Fruit fly (Drosophila melanogaster): ENCODE results near the gene santa-maria.

Gene santa-maria

dm6 chr2L:7433957-7434736 is 16.9 kb downstream of the santa-maria start:
- TF ChIP-seq Hsf (GFP tag; optimal IDR thresholded peaks at IDR 0.05) (peak; percentile 45), CG4730 (GFP tag; IDR thresholded peaks at IDR 0.05) (peak; percentile 30; the same call in 1 of the 2 replicates), ewg (GFP tag; optimal IDR thresholded peaks at IDR 0.05) (peak; percentile 25), D19A (tag; optimal IDR thresholded peaks at IDR 0.05) (peak; percentile 73), CG32532 (GFP tag; IDR thresholded peaks at IDR 0.05) (peak; percentile 84), CG3281 (GFP tag; optimal IDR thresholded peaks at IDR 0.05) (peak; percentile 74), CG6689 (GFP tag; IDR thresholded peaks at IDR 0.05) (peak; percentile 46; the same call in 1 of the 2 replicates), CG12155 (GFP tag; optimal IDR thresholded peaks at IDR 0.05) (peak; percentile 21), Jarid2 (GFP tag; optimal IDR thresholded peaks at IDR 0.05) (peak; percentile 7), CG11504 (tag; optimal IDR thresholded peaks at IDR 0.05) (peak; percentile 90), CG10321 (GFP tag; IDR thresholded peaks at IDR 0.05) (peak; percentile 46; the same call in 1 of the 2 replicates), danr (GFP tag; IDR thresholded peaks at IDR 0.05) (peak; percentile 43; the same call in 1 of the 2 replicates), croc (GFP tag; conservative IDR thresholded peaks at IDR 0.05) (no peak; the same call in 2 of the 3 replicates), fu2 (GFP tag; optimal IDR thresholded peaks at IDR 0.05) (no peak), dmrt99B (tag; optimal IDR thresholded peaks at IDR 0.05) (peak; percentile 82), Vsx1 (GFP tag; optimal IDR thresholded peaks at IDR 0.05) (peak; percentile 59), CG9727 (GFP tag; optimal IDR thresholded peaks at IDR 0.05) (peak; percentile 82), CG3065 (GFP tag; optimal IDR thresholded peaks at IDR 0.05) (no peak), eve (GFP tag; optimal IDR thresholded peaks at IDR 0.05) (peak in 1 of 2 experiments; percentile 56), CG12299 (tag; optimal IDR thresholded peaks at IDR 0.05) (peak; percentile 85), CG10565 (GFP tag; optimal IDR thresholded peaks at IDR 0.05) (no peak), GATAe (GFP tag; conservative IDR thresholded peaks at IDR 0.05) (peak; percentile 59; the same call in 1 of the 2 replicates), run (tag; optimal IDR thresholded peaks at IDR 0.05) (peak; percentile 44), slp2 (GFP tag; optimal IDR thresholded peaks at IDR 0.05) (no peak), CG10274 (GFP tag; optimal IDR thresholded peaks at IDR 0.05) (peak; percentile 44), CG10209 (GFP tag; optimal IDR thresholded peaks at IDR 0.05) (peak; percentile 78), CG9215 (GFP tag; IDR thresholded peaks at IDR 0.05) (peak; percentile 73), CG2875 (GFP tag; optimal IDR thresholded peaks at IDR 0.05) (peak; percentile 26), CG11723 (GFP tag; optimal IDR thresholded peaks at IDR 0.05) (peak; percentile 38), dmrt11E (tag; optimal IDR thresholded peaks at IDR 0.05) (peak; percentile 7), CG15011 (GFP tag; optimal IDR thresholded peaks at IDR 0.05) (peak; percentile 50), CG3847 (GFP tag; IDR thresholded peaks at IDR 0.05) (peak; percentile 90), CG6683 (GFP tag; optimal IDR thresholded peaks at IDR 0.05) (peak; percentile 29), CG1602 (GFP tag; optimal IDR thresholded peaks at IDR 0.05) (peak; percentile 13), tgo (GFP tag; IDR thresholded peaks at IDR 0.05) (peak; percentile 89), sens (GFP tag) (peak; percentile 73), CG16815 (GFP tag; optimal IDR thresholded peaks at IDR 0.05) (peak; percentile 63), sima (GFP tag; optimal IDR thresholded peaks at IDR 0.05) (no peak), BtbVII (GFP tag; optimal IDR thresholded peaks at IDR 0.05) (peak; percentile 66), Adf1 (GFP tag; IDR thresholded peaks at IDR 0.05) (peak; percentile 71), sd (tag; optimal IDR thresholded peaks at IDR 0.05) (peak; percentile 93), Med (GFP tag) (peak; percentile 91), Dp (GFP tag; optimal IDR thresholded peaks at IDR 0.05) (no peak), sisA (GFP tag; IDR thresholded peaks at IDR 0.05) (peak; percentile 74), ci (GFP tag; IDR thresholded peaks at IDR 0.05) (peak; percentile 75; the same call in 2 of the 3 replicates), Pdp1 (GFP tag; optimal IDR thresholded peaks at IDR 0.05) (peak; percentile 14 to 31), phol (tag; optimal IDR thresholded peaks at IDR 0.05) (peak; percentile 40), onecut (GFP tag; IDR thresholded peaks at IDR 0.05) (peak; percentile 65), CG6272 (GFP tag; IDR thresholded peaks at IDR 0.05) (no peak)
